Fruit fly (Drosophila melanogaster): ENCODE results near the gene ND-ACP.

The ND-ACP gene

dm6 chr3L:1368201-1368617 lies 38.5 kb downstream of the ND-ACP start (continued):
- TF ChIP-seq CG12942 (GFP tag; optimal IDR thresholded peaks at IDR 0.05), result peak; percentile 70
- TF ChIP-seq sug (tag; optimal IDR thresholded peaks at IDR 0.05), result peak; percentile 33
- peak; percentile 57 for TF ChIP-seq eyg (GFP tag; optimal IDR thresholded peaks at IDR 0.05)
- TF ChIP-seq C15 (GFP tag; IDR thresholded peaks at IDR 0.05), result no peak
- TF ChIP-seq CG1832 (GFP tag; optimal IDR thresholded peaks at IDR 0.05), result no peak
- peak; percentile 78 for TF ChIP-seq pum (GFP tag; optimal IDR thresholded peaks at IDR 0.05)
- TF ChIP-seq PHDP (tag; optimal IDR thresholded peaks at IDR 0.05), result peak; percentile 68
- TF ChIP-seq esg (GFP tag; conservative IDR thresholded peaks at IDR 0.05), result peak; percentile 86
- TF ChIP-seq CG6175 (GFP tag; IDR thresholded peaks at IDR 0.05), result peak; percentile 60; the same call in 1 of the 3 replicates
- TF ChIP-seq jumu (GFP tag; optimal IDR thresholded peaks at IDR 0.05), result peak; percentile 75
- TF ChIP-seq CG17912 (GFP tag; optimal IDR thresholded peaks at IDR 0.05), result no peak
- no peak for TF ChIP-seq nerfin-2 (GFP tag; IDR thresholded peaks at IDR 0.05; ENCODE audit: partially characterized antibody)
- TF ChIP-seq danr (GFP tag; IDR thresholded peaks at IDR 0.05), result peak; percentile 54; the same call in 1 of the 2 replicates
- TF ChIP-seq CG11695 (GFP tag; IDR thresholded peaks at IDR 0.05), result peak; percentile 85
- 0 out of 2 replicates have a peak, but pooled peaks have one; percentile 61 for TF ChIP-seq CG16779 (GFP tag; IDR thresholded peaks at IDR 0.05)
- TF ChIP-seq CG1603 (tag; optimal IDR thresholded peaks at IDR 0.05), result peak; percentile 87
- TF ChIP-seq CG6683 (GFP tag; optimal IDR thresholded peaks at IDR 0.05), result peak; percentile 66
- TF ChIP-seq Bteb2 (GFP tag; optimal IDR thresholded peaks at IDR 0.05), result peak; percentile 35
- TF ChIP-seq Pdp1 (GFP tag; optimal IDR thresholded peaks at IDR 0.05), result peak; percentile 74 to 76
- peak; percentile 60 for TF ChIP-seq disco-r (GFP tag; optimal IDR thresholded peaks at IDR 0.05)
- peak; percentile 20 for TF ChIP-seq gcm (GFP tag; optimal IDR thresholded peaks at IDR 0.05)
- TF ChIP-seq wdn (GFP tag; IDR thresholded peaks at IDR 0.05), result peak; percentile 79
- peak; percentile 89 for TF ChIP-seq dysf (GFP tag; IDR thresholded peaks at IDR 0.05)
- peak; percentile 55 for TF ChIP-seq GATAe (GFP tag; conservative IDR thresholded peaks at IDR 0.05)
- no peak for TF ChIP-seq CG4282 (GFP tag; optimal IDR thresholded peaks at IDR 0.05)
- peak; percentile 75 for TF ChIP-seq seq (GFP tag; IDR thresholded peaks at IDR 0.05)
- TF ChIP-seq zen (tag; optimal IDR thresholded peaks at IDR 0.05), result peak; percentile 92
- no peak for TF ChIP-seq Lpt (GFP tag; optimal IDR thresholded peaks at IDR 0.05)
- TF ChIP-seq CG7987 (GFP tag; optimal IDR thresholded peaks at IDR 0.05), result no peak
- peak in 1 of 2 experiments; percentile 25 for TF ChIP-seq Eip74EF (GFP tag; optimal IDR thresholded peaks at IDR 0.05)
- TF ChIP-seq crol (GFP tag; IDR thresholded peaks at IDR 0.05), result peak; percentile 92
- TF ChIP-seq Lhr (GFP tag; optimal IDR thresholded peaks at IDR 0.05), result peak; percentile 9
- TF ChIP-seq Asciz (GFP tag; optimal IDR thresholded peaks at IDR 0.05), result peak; percentile 33
- peak; percentile 48 for TF ChIP-seq CG3995 (GFP tag; optimal IDR thresholded peaks at IDR 0.05)
- TF ChIP-seq CG4854 (GFP tag; optimal IDR thresholded peaks at IDR 0.05), result peak; percentile 22
- TF ChIP-seq CG6689 (GFP tag; IDR thresholded peaks at IDR 0.05), result peak; percentile 86
- peak; percentile 38 for TF ChIP-seq tup (GFP tag; optimal IDR thresholded peaks at IDR 0.05)
- no peak for TF ChIP-seq CG16813 (GFP tag; IDR thresholded peaks at IDR 0.05; ENCODE audit: partially characterized antibody)
- peak; percentile 92 for TF ChIP-seq otp (GFP tag; IDR thresholded peaks at IDR 0.05)
- peak; percentile 24 for TF ChIP-seq sqz (GFP tag; optimal IDR thresholded peaks at IDR 0.05)
- TF ChIP-seq Aef1 (GFP tag; IDR thresholded peaks at IDR 0.05), result peak; percentile 83
- peak; percentile 66 for TF ChIP-seq da (GFP tag; optimal IDR thresholded peaks at IDR 0.05)
- TF ChIP-seq Mad (GFP tag; optimal IDR thresholded peaks at IDR 0.05), result peak; percentile 66
- TF ChIP-seq Six4 (GFP tag; optimal IDR thresholded peaks at IDR 0.05), result peak; percentile 61
- peak; percentile 27 for TF ChIP-seq CG6654 (GFP tag; optimal IDR thresholded peaks at IDR 0.05)
- TF ChIP-seq vvl (GFP tag; IDR thresholded peaks at IDR 0.05), result peak; percentile 91
- TF ChIP-seq Nf-YA (GFP tag; IDR thresholded peaks at IDR 0.05), result peak; percentile 72
- TF ChIP-seq tgo (GFP tag; IDR thresholded peaks at IDR 0.05), result peak; percentile 79
- peak; percentile 83 for TF ChIP-seq CG18262 (tag; optimal IDR thresholded peaks at IDR 0.05)
- peak; percentile 80 for TF ChIP-seq CG30403 (GFP tag; optimal IDR thresholded peaks at IDR 0.05)
- peak; percentile 13 for TF ChIP-seq en (GFP tag; optimal IDR thresholded peaks at IDR 0.05)
